Worm (Caenorhabditis elegans): Measurements from ENCODE around the gene hda-5.
A peak's percentile ranks its signal among the peaks of the same experiment; 100 is the strongest.

- TF ChIP-seq lin-39 (tag; optimal IDR thresholded peaks at IDR 0.05) (peak; percentile 24), mdl-1 (tag; optimal IDR thresholded peaks at IDR 0.05) (no peak), ZK546.5 (tag; optimal IDR thresholded peaks at IDR 0.05) (no peak), pha-4 (tag; optimal IDR thresholded peaks at IDR 0.05) (peak; percentile 77), egl-27 (tag; optimal IDR thresholded peaks at IDR 0.05) (no peak)
Observed at ce11 chrII:11777893-11778480, 20.9 kb upstream of the hda-5 start, which contains the start of the genes patr-1 and dna-2.
